Worm (Caenorhabditis elegans) whole organism, L1 larva: ENCODE measurements around the gene R06B10.7.

ENCODE experiments used
- C16A3.4 ChIP-seq: fragments of 150-350 bp; optimal IDR thresholded peaks from 2 replicates; lab custom pipeline; 2014; ENCODE audit warnings: missing biosample characterization, missing genetic modification characterization
- ceh-63 ChIP-seq: fragments of 200-800 bp; sonication (Bioruptor generic); optimal IDR thresholded peaks from 2 replicates; lab custom pipeline; 2018; ENCODE audit warnings: mild to moderate bottlenecking, missing genetic modification characterization, missing compliant biosample characterization
- ets-5 ChIP-seq: fragments of 200-800 bp; sonication (Bioruptor generic); IDR thresholded peaks from 2 replicates; pipeline ENCODE4 v1.3.6; 2022; ENCODE audit warnings: missing genetic modification characterization, missing compliant biosample characterization
- lin-13 ChIP-seq: fragments of 150-350 bp; optimal IDR thresholded peaks from 2 replicates; lab custom pipeline; 2014; ENCODE audit warnings: missing biosample characterization, missing genetic modification reagents, missing genetic modification characterization
- lin-39 ChIP-seq: fragments of 150-350 bp; optimal IDR thresholded peaks from 2 replicates; lab custom pipeline; 2014; ENCODE audit warnings: missing biosample characterization, missing genetic modification reagents, missing genetic modification characterization
- nhr-76 ChIP-seq: sonication (generic microtip); optimal IDR thresholded peaks from 2 replicates; lab custom pipeline; 2017; ENCODE audit warnings: missing biosample characterization, missing genetic modification characterization
- nhr-77 ChIP-seq: fragments of 150-350 bp; optimal IDR thresholded peaks from 2 replicates; lab custom pipeline; 2014; ENCODE audit warnings: missing biosample characterization, missing genetic modification characterization
- swsn-7 ChIP-seq: sonication (generic microtip); optimal IDR thresholded peaks from 2 replicates; lab custom pipeline; 2016; ENCODE audit warnings: missing genetic modification characterization, missing compliant biosample characterization
- tbx-2 ChIP-seq: sonication (generic microtip); optimal IDR thresholded peaks from 2 replicates; lab custom pipeline; 2016; ENCODE audit warnings: missing genetic modification characterization, missing compliant biosample characterization
- ztf-11 ChIP-seq, 2 experiments: sonication (generic microtip); optimal IDR thresholded peaks; 2 replicates each; lab custom pipeline; 2016 to 2017; ENCODE audit warnings: missing genetic modification characterization in 2 of 2, missing biosample characterization in 1 of 2, missing compliant biosample characterization in 1 of 2

DNA sequence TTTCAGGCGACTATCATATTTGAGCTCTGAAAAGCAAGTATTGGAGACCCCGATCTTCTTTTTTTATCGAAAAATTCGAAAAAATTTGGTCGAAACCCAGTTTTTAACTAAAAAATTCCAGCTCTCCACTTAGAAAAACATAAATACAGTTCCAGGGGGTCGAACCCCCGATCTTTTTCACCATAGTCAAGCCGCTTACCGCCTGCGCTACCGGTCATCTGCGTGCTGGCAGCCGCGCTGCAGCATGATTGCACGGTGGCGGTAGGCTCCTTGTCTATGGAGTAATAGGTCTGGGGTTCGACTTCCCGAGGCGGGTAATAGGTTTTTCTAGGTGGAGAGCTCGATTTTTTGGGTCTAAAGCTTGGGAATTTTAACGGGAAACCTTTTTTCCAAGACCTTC lies 8.6 kb upstream of the R06B10.7 start, which contains the start of gene clc-24:
- no peak for TF ChIP-seq nhr-76 (tag; lab: Kevin White, UChicago)
- no peak for TF ChIP-seq swsn-7 (tag; lab: Kevin White, UChicago)
- TF ChIP-seq lin-39 (tag; lab: Kevin White, UChicago): no peak
- TF ChIP-seq C16A3.4 (tag; lab: Kevin White, UChicago): no peak
- no peak for TF ChIP-seq ceh-63 (GFP tag; lab: Kevin White, UChicago)
- TF ChIP-seq lin-13 (GFP tag; lab: Kevin White, UChicago): no peak
- no peak for TF ChIP-seq nhr-77 (tag; lab: Kevin White, UChicago)
- no peak for TF ChIP-seq ztf-11 (tag; optimal IDR thresholded peaks at IDR 0.05; lab: Kevin White, UChicago)
- TF ChIP-seq tbx-2 (tag; lab: Kevin White, UChicago): no peak
- TF ChIP-seq ets-5 (GFP tag; lab: Robert Waterston, UW): no peak
